Fruit fly (Drosophila melanogaster) whole organism, embryonic: ENCODE data around the gene pnr.

Source experiments
- CG17359 ChIP-seq: fragments of 200-800 bp; sonication (Bioruptor generic); optimal IDR thresholded peaks from 3 replicates; lab custom pipeline; 2018; ENCODE audit warnings: missing biosample characterization, mild to moderate bottlenecking, missing genetic modification characterization, moderate library complexity
- CG7357 ChIP-seq: fragments of 200-800 bp; sonication (Bioruptor generic); IDR thresholded peaks from 3 replicates; pipeline ENCODE4 v1.3.6; 2022; ENCODE audit warnings: missing biosample characterization, missing genetic modification characterization
- Camta ChIP-seq: fragments of 200-800 bp; sonication (Bioruptor generic); optimal IDR thresholded peaks from 2 replicates; lab custom pipeline; 2016; ENCODE audit warnings: missing biosample characterization, missing genetic modification characterization
- Optix ChIP-seq: fragments of 200-800 bp; sonication (Bioruptor generic); IDR thresholded peaks from 3 replicates; pipeline ENCODE4 v1.3.6; 2022; ENCODE audit warnings: missing biosample characterization, missing genetic modification characterization
- fd102C ChIP-seq: fragments of 200-800 bp; sonication (Bioruptor generic); optimal IDR thresholded peaks from 2 replicates; lab custom pipeline; 2018; ENCODE audit warnings: missing biosample characterization, mild to moderate bottlenecking, missing genetic modification characterization, moderate library complexity

- TF ChIP-seq fd102C (GFP tag; lab: Kevin White, UChicago) = no peak
- TF ChIP-seq Camta (GFP tag; lab: Kevin White, UChicago) = no peak
- 0 out of 3 replicates have a peak, but pooled peaks have one; percentile 8 for TF ChIP-seq Optix (GFP tag; lab: Robert Waterston, UW)
- no peak for TF ChIP-seq CG7357 (GFP tag; lab: Robert Waterston, UW)
- TF ChIP-seq CG17359 (tag; lab: Kevin White, UChicago) = no peak
Measured at dm6 chr3R:16042137-16042899, 16.4 kb downstream of the pnr start.
